Fruit fly (Drosophila melanogaster) S2 (cell line): ENCODE results near the gene CG7550.

ENCODE experiments used
- CG8478 ChIP-seq: fragments of >200 bp; optimal IDR thresholded peaks from 2 replicates; lab custom pipeline; 2018
- CTCF ChIP-seq, 2 experiments: fragments of >200 bp; optimal IDR thresholded peaks; 2 replicates each; lab custom pipeline; 2018

DNA sequence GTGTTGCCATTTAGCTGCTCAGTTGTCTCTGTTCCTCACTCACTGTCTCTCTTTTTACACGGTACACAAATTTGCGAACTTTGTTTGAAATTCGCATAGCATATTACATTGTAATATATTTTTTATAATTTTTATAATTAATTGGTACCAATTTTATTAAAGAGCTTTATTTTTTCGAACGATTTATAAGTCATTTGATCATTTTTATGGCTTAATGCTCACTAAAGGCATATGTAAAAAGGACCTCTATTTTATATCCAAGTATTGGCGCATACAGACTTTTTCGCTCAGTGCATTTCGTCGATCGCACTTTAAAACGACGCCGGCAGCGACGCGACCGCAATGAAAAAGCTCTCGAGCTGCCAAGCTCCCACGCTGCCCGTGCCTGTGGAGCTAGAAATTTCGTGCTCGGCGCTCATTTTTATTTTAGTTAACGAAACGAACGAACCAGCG lies 28.2 kb downstream of the CG7550 start:
- TF ChIP-seq CG8478 (lab: Kevin White, UChicago) (no peak), CTCF (optimal IDR thresholded peaks at IDR 0.05; lab: Kevin White, UChicago) (no peak)
